Fruit fly (Drosophila melanogaster) whole organism, wandering third instar larva: Measurements from ENCODE around the gene rdx.

ENCODE experiments used
- CG32264 ChIP-seq: fragments of 200-800 bp; sonication (Bioruptor generic); optimal IDR thresholded peaks from 2 replicates; lab custom pipeline; 2016; ENCODE audit warnings: missing biosample characterization, missing genetic modification characterization
- CG9705 ChIP-seq: fragments of 200-800 bp; sonication (Bioruptor generic); optimal IDR thresholded peaks from 2 replicates; lab custom pipeline; 2018; ENCODE audit warnings: missing biosample characterization, mild to moderate bottlenecking, missing genetic modification characterization
- CrebA ChIP-seq: fragments of 200-800 bp; sonication (Bioruptor generic); optimal IDR thresholded peaks from 2 replicates; lab custom pipeline; 2016; ENCODE audit warnings: missing biosample characterization, mild to moderate bottlenecking, missing genetic modification characterization, borderline replicate concordance
- Dfd ChIP-seq: fragments of >200 bp; optimal IDR thresholded peaks from 2 replicates; lab custom pipeline; 2017; ENCODE audit warnings: missing biosample characterization, missing genetic modification characterization
- Dif ChIP-seq: fragments of 200-275, 200-300 bp; sonication (Bioruptor generic); optimal IDR thresholded peaks from 2 replicates; lab custom pipeline; 2018; ENCODE audit warnings: missing biosample characterization, missing genetic modification characterization; ENCODE audit not compliant: partially characterized antibody
- GATAd ChIP-seq: sonication (Bioruptor generic); optimal IDR thresholded peaks from 2 replicates; lab custom pipeline; 2016; ENCODE audit warnings: missing biosample characterization, missing genetic modification characterization
- HLH106 ChIP-seq: fragments of 200-800 bp; optimal IDR thresholded peaks from 3 replicates; lab custom pipeline; 2019; ENCODE audit warnings: missing biosample characterization, mild to moderate bottlenecking, missing genetic modification characterization, moderate library complexity
- Hnf4 ChIP-seq: fragments of 200-800 bp; sonication (Bioruptor generic); optimal IDR thresholded peaks from 2 replicates; lab custom pipeline; 2016; ENCODE audit warnings: missing biosample characterization, mild to moderate bottlenecking, missing genetic modification characterization
- Hr83 ChIP-seq: fragments of 200-300 bp; sonication (Bioruptor generic); optimal IDR thresholded peaks from 2 replicates; lab custom pipeline; 2016; ENCODE audit warnings: missing biosample characterization, mild to moderate bottlenecking, missing genetic modification characterization, moderate library complexity; ENCODE audit not compliant: poor library complexity, severe bottlenecking
- Jra ChIP-seq: sonication (Bioruptor generic); optimal IDR thresholded peaks from 2 replicates; lab custom pipeline; 2016; ENCODE audit warnings: missing biosample characterization, missing genetic modification characterization
- Mio ChIP-seq: sonication (Bioruptor generic); optimal IDR thresholded peaks from 2 replicates; lab custom pipeline; 2016; ENCODE audit warnings: missing biosample characterization, missing genetic modification characterization
- Myc ChIP-seq: fragments of >200 bp; optimal IDR thresholded peaks from 2 replicates; lab custom pipeline; 2017
- N ChIP-seq: fragments of >200 bp; optimal IDR thresholded peaks from 2 replicates; lab custom pipeline; 2018; ENCODE audit warnings: missing biosample characterization, missing external identifiers, missing genetic modification characterization
- OdsH ChIP-seq: fragments of 200-800 bp; sonication (Bioruptor generic); optimal IDR thresholded peaks from 2 replicates; lab custom pipeline; 2016; ENCODE audit warnings: missing biosample characterization, mild to moderate bottlenecking, missing genetic modification characterization
- Rel ChIP-seq, 2 experiments: fragments of 200-800 bp; sonication (Bioruptor generic) in 1 of 2; optimal IDR thresholded peaks; 2 replicates in 1 of 2; 3 replicates in 1 of 2; lab custom pipeline; 2016 to 2019; ENCODE audit warnings: mild to moderate bottlenecking in 2 of 2, missing biosample characterization in 2 of 2, missing genetic modification characterization in 2 of 2, moderate library complexity in 1 of 2
- br ChIP-seq: fragments of 200-800 bp; sonication (Bioruptor generic); optimal IDR thresholded peaks from 2 replicates; lab custom pipeline; 2016; ENCODE audit warnings: missing biosample characterization, missing genetic modification characterization
- brk ChIP-seq: fragments of 200-800 bp; sonication (Bioruptor generic); optimal IDR thresholded peaks from 2 replicates; lab custom pipeline; 2016; ENCODE audit warnings: missing biosample characterization, mild to moderate bottlenecking, missing genetic modification characterization
- dmrt93B ChIP-seq: fragments of 200-800 bp; sonication (Bioruptor generic); optimal IDR thresholded peaks from 2 replicates; lab custom pipeline; 2018; ENCODE audit warnings: missing biosample characterization, mild to moderate bottlenecking, missing genetic modification characterization
- dsf ChIP-seq: sonication (Bioruptor generic); optimal IDR thresholded peaks from 2 replicates; lab custom pipeline; 2016; ENCODE audit warnings: missing biosample characterization, missing genetic modification characterization, borderline replicate concordance
- ey ChIP-seq: fragments of 200-800 bp; sonication (Bioruptor generic); optimal IDR thresholded peaks from 2 replicates; lab custom pipeline; 2016; ENCODE audit warnings: missing biosample characterization, missing genetic modification characterization
- foxo ChIP-seq, 2 experiments: fragments of 200-800 bp; sonication (Bioruptor generic); optimal IDR thresholded peaks; 2 replicates in 1 of 2; 3 replicates in 1 of 2; lab custom pipeline; 2016 to 2017; ENCODE audit warnings: missing biosample characterization in 2 of 2, missing genetic modification characterization in 2 of 2
- fru ChIP-seq: fragments of 200-800 bp; sonication (Bioruptor generic); optimal IDR thresholded peaks from 3 replicates; lab custom pipeline; 2016; ENCODE audit warnings: missing biosample characterization, mild to moderate bottlenecking, missing genetic modification characterization
- h ChIP-seq: fragments of 200-800 bp; sonication (Bioruptor generic); optimal IDR thresholded peaks from 3 replicates; lab custom pipeline; 2016; ENCODE audit warnings: missing biosample characterization, mild to moderate bottlenecking, missing genetic modification characterization
- jim ChIP-seq: fragments of 175-275, 200-325 bp; sonication (Bioruptor generic); optimal IDR thresholded peaks from 2 replicates; lab custom pipeline; 2016; ENCODE audit warnings: missing biosample characterization, mild to moderate bottlenecking, missing genetic modification characterization
- pan ChIP-seq: fragments of >200 bp; optimal IDR thresholded peaks from 2 replicates; lab custom pipeline; 2017
- psq ChIP-seq: fragments of 200-800 bp; sonication (Bioruptor generic); optimal IDR thresholded peaks from 3 replicates; lab custom pipeline; 2017; ENCODE audit warnings: missing biosample characterization, mild to moderate bottlenecking, missing genetic modification characterization, moderate library complexity
- rgr ChIP-seq: fragments of 200-800 bp; sonication (Bioruptor generic); optimal IDR thresholded peaks from 3 replicates; lab custom pipeline; 2016; ENCODE audit warnings: missing biosample characterization, mild to moderate bottlenecking, missing genetic modification characterization
- sage ChIP-seq: fragments of 200-800 bp; sonication (Bioruptor generic); optimal IDR thresholded peaks from 2 replicates; lab custom pipeline; 2016; ENCODE audit warnings: missing biosample characterization, mild to moderate bottlenecking, missing genetic modification characterization
- sv ChIP-seq: fragments of 200-800 bp; sonication (Bioruptor generic); optimal IDR thresholded peaks from 3 replicates; lab custom pipeline; 2016; ENCODE audit warnings: missing biosample characterization, missing genetic modification characterization
- tai ChIP-seq: sonication (Bioruptor generic); optimal IDR thresholded peaks from 2 replicates; lab custom pipeline; 2016; ENCODE audit warnings: missing biosample characterization, missing genetic modification characterization
- usp ChIP-seq: fragments of >200 bp; optimal IDR thresholded peaks from 2 replicates; lab custom pipeline; 2017; ENCODE audit warnings: missing biosample characterization, missing genetic modification characterization
- woc ChIP-seq: sonication (Bioruptor generic); optimal IDR thresholded peaks from 2 replicates; lab custom pipeline; 2016; ENCODE audit warnings: missing biosample characterization, mild to moderate bottlenecking, missing genetic modification characterization

rdx gene

dm6 chr3R:13951038-13951437 is 80.8 kb downstream of the rdx start, which contains the start of gene CG9926:
TSS of gene CG9926 (minus strand) at chr3R:13951138.
- TF ChIP-seq HLH106 (tag; lab: Kevin White, UChicago) = no peak
- no peak for TF ChIP-seq tai (GFP tag; lab: Kevin White, UChicago)
- TF ChIP-seq Hnf4 (GFP tag; lab: Kevin White, UChicago) = no peak
- no peak for TF ChIP-seq jim (GFP tag; lab: Kevin White, UChicago)
- no peak for TF ChIP-seq rgr (GFP tag; lab: Kevin White, UChicago)

dm6 chr3R:13949571-13949970 is 82.3 kb downstream of the rdx start:
- TF ChIP-seq Mio (GFP tag; lab: Kevin White, UChicago) (no peak), h (GFP tag; lab: Kevin White, UChicago) (no peak), foxo (GFP tag; optimal IDR thresholded peaks at IDR 0.05; lab: Kevin White, UChicago) (no peak), br (no peak)

- TF ChIP-seq jim (GFP tag; lab: Kevin White, UChicago) (no peak), woc (GFP tag; lab: Kevin White, UChicago) (no peak), Mio (GFP tag; lab: Kevin White, UChicago) (no peak), sage (no peak)
- TF ChIP-seq, all 38 proteins: peak for 0
Observed at dm6 chr3R:13948237-13948636, 83.6 kb downstream of the rdx start, which contains the start of gene CG31517. TSS of gene CG31517 (plus strand) at chr3R:13948420.

- TF ChIP-seq ey (GFP tag; lab: Kevin White, UChicago) (no peak), Hr83 (no peak), N (no peak), Dfd (GFP tag; lab: Kevin White, UChicago) (no peak), Rel (GFP tag; optimal IDR thresholded peaks at IDR 0.05; lab: Kevin White, UChicago) (no peak), Rel (tag; optimal IDR thresholded peaks at IDR 0.05; lab: Kevin White, UChicago) (no peak), CG9705 (GFP tag; lab: Kevin White, UChicago) (no peak), sv (GFP tag; lab: Kevin White, UChicago) (no peak)
Observed at dm6 chr3R:13947415-13947814, 84.4 kb downstream of the rdx start.

dm6 chr3R:13946117-13946516 is 85.7 kb downstream of the rdx start:
- TF ChIP-seq usp (GFP tag; lab: Kevin White, UChicago) (no peak), dmrt93B (no peak), CG9705 (GFP tag; lab: Kevin White, UChicago) (no peak), dsf (GFP tag; lab: Kevin White, UChicago) (no peak), Hnf4 (GFP tag; lab: Kevin White, UChicago) (no peak), CG32264 (GFP tag; lab: Kevin White, UChicago) (no peak), Myc (lab: Kevin White, UChicago) (no peak), Rel (GFP tag; optimal IDR thresholded peaks at IDR 0.05; lab: Kevin White, UChicago) (no peak), Rel (tag; optimal IDR thresholded peaks at IDR 0.05; lab: Kevin White, UChicago) (no peak), pan (lab: Kevin White, UChicago) (no peak), ey (GFP tag; lab: Kevin White, UChicago) (no peak), psq (GFP tag; lab: Kevin White, UChicago) (no peak), HLH106 (tag; lab: Kevin White, UChicago) (no peak), Dif (GFP tag; lab: Kevin White, UChicago) (no peak), foxo (GFP tag; optimal IDR thresholded peaks at IDR 0.05; lab: Kevin White, UChicago) (no peak), fru (GFP tag; lab: Kevin White, UChicago) (no peak), GATAd (GFP tag; lab: Kevin White, UChicago) (no peak), OdsH (no peak)
- TF ChIP-seq, all 38 proteins: peak for 0

- TF ChIP-seq Rel (GFP tag; optimal IDR thresholded peaks at IDR 0.05; lab: Kevin White, UChicago) (no peak), Rel (tag; optimal IDR thresholded peaks at IDR 0.05; lab: Kevin White, UChicago) (no peak), Dif (GFP tag; lab: Kevin White, UChicago) (no peak), rgr (GFP tag; lab: Kevin White, UChicago) (no peak), jim (GFP tag; lab: Kevin White, UChicago) (no peak), brk (GFP tag; lab: Kevin White, UChicago) (no peak), woc (GFP tag; lab: Kevin White, UChicago) (no peak), Jra (no peak), ey (GFP tag; lab: Kevin White, UChicago) (no peak), Hnf4 (GFP tag; lab: Kevin White, UChicago) (no peak), foxo (GFP tag; optimal IDR thresholded peaks at IDR 0.05; lab: Kevin White, UChicago) (no peak), CrebA (GFP tag; lab: Kevin White, UChicago) (no peak)
Observed at dm6 chr3R:13945712-13946111, 86.1 kb downstream of the rdx start, which contains the start of gene Art6. TSS of gene Art6 (minus strand) at chr3R:13945812.
